Fruit fly (Drosophila melanogaster): ENCODE data around the gene Hr78.

DNA sequence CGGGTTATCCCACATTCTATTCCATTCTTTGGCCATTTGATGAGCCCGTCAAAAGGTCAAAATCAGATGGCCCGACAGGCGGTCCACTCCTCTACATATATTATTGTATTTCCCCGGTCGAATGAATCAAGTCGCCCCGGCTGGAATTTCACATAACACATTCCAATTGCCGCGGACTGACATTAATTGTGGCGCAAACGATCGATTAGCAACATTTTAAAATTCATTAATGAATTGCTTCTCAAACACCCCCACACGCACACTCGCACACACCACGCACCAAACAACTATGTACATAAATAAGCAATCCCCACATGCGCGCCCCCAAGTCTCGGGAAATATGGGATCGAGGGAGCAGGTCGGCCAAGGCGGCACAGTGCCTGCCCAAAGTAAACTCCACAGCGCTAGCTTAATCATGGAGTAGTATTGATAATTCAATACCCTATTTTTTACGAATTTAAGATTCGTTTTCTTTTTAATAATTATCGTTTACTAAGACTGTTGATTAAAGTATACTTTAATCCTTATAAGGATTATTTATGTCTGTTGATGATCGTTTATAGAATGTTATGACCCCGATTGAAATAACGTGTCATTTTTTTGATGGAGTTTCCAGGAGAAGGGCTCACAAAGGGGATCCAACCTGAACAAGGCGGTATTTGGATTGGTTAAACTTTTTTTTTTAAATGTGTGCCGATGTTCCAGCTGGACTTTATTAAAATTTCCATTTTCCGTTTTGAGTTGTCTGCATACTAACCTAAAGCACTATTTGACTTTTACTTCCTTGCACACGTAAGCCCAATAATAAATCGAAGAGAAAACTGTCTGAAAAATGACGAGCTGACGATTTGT is 31.8 kb downstream of the Hr78 start:
- TF ChIP-seq kay (GFP tag; ENCODE audit: borderline replicate concordance) (no peak), cic (GFP tag; optimal IDR thresholded peaks at IDR 0.05) (no peak), CG5204 (GFP tag; optimal IDR thresholded peaks at IDR 0.05) (no peak), pad (GFP tag; optimal IDR thresholded peaks at IDR 0.05) (no peak), toe (GFP tag; optimal IDR thresholded peaks at IDR 0.05) (no peak), Crg-1 (GFP tag; optimal IDR thresholded peaks at IDR 0.05) (no peak), CG11617 (GFP tag; optimal IDR thresholded peaks at IDR 0.05) (no peak), cnc (optimal IDR thresholded peaks at IDR 0.05) (no peak), bab1 (GFP tag; optimal IDR thresholded peaks at IDR 0.05) (no peak)

Data from whole organism, adult.